Worm (Caenorhabditis elegans) whole organism, mixed stage, embryonic: Measurements from ENCODE around the gene F09B12.3.
A peak's percentile ranks its signal among the peaks of the same experiment; 100 is the strongest.

Experiments used
- bed-3 ChIP-seq: fragments of 200-800 bp; sonication (Bioruptor generic); optimal IDR thresholded peaks from 3 replicates; lab custom pipeline; 2018; ENCODE audit warnings: mild to moderate bottlenecking, missing genetic modification characterization, moderate library complexity, missing compliant biosample characterization
- ces-1 ChIP-seq: fragments of 150-350 bp; optimal IDR thresholded peaks from 2 replicates; lab custom pipeline; 2014; ENCODE audit warnings: missing biosample characterization, missing genetic modification reagents, missing genetic modification characterization
- elt-1 ChIP-seq: sonication (generic microtip); optimal IDR thresholded peaks from 2 replicates; lab custom pipeline; 2017; ENCODE audit warnings: missing genetic modification characterization, mild to moderate bottlenecking, missing compliant biosample characterization, antibody characterized with exemption, moderate library complexity, borderline replicate concordance; ENCODE audit not compliant: insufficient read depth
- lin-13 ChIP-seq: fragments of 150-350 bp; optimal IDR thresholded peaks from 2 replicates; lab custom pipeline; 2014; ENCODE audit warnings: missing biosample characterization, missing genetic modification characterization
- lsy-2 ChIP-seq: fragments of 150-350 bp; optimal IDR thresholded peaks from 2 replicates; lab custom pipeline; 2014; ENCODE audit warnings: missing biosample characterization, missing genetic modification characterization
- mls-2 ChIP-seq: sonication (generic microtip); optimal IDR thresholded peaks from 2 replicates; lab custom pipeline; 2016; ENCODE audit warnings: mild to moderate bottlenecking, missing genetic modification characterization, moderate library complexity, missing compliant biosample characterization
- unc-62 ChIP-seq: fragments of 150-350 bp; optimal IDR thresholded peaks from 2 replicates; lab custom pipeline; 2014; ENCODE audit warnings: missing biosample characterization, missing genetic modification reagents, missing genetic modification characterization

DNA sequence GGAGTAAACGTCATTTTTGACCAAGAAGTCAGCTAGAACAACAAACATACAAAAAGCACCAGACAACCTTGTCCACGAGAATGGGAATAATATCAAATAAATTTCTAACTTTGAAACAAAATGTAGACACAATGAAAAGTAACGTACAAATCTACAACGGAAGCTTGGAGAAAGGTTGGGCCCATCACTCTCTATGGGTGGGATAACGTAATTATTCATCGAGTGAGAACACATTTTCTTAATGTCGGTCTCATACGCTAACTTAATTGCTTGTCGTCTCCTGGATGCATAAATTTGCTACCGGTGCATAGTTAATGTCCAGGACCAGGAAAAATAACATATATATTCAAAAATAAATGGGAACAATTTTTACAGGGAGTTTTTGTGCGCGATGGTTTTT is 35.4 kb upstream of the F09B12.3 start:
- TF ChIP-seq mls-2 (tag; lab: Kevin White, UChicago) (no peak), unc-62 (no peak), bed-3 (GFP tag; lab: Kevin White, UChicago) (no peak), lsy-2 (no peak), ces-1 (GFP tag; lab: Kevin White, UChicago) (peak; percentile 79), elt-1 (tag; lab: Kevin White, UChicago) (no peak), lin-13 (tag; lab: Kevin White, UChicago) (no peak)
